Fruit fly (Drosophila melanogaster) whole organism, embryonic: Measurements from ENCODE around the gene Rm62.

Experiments used
- Ada2b ChIP-seq: fragments of 200-800 bp; sonication (Bioruptor generic); IDR thresholded peaks from 2 replicates; pipeline ENCODE4 v1.3.6; 2022; ENCODE audit warnings: missing biosample characterization, missing genetic modification characterization
- Adf1 ChIP-seq: fragments of 200-800 bp; sonication (Bioruptor generic); IDR thresholded peaks from 2 replicates; pipeline ENCODE4 v1.3.6; 2022; ENCODE audit warnings: missing biosample characterization, missing genetic modification characterization
- CG10462 ChIP-seq: fragments of 200-800 bp; sonication (Bioruptor generic); optimal IDR thresholded peaks from 2 replicates; lab custom pipeline; 2016; ENCODE audit warnings: missing biosample characterization, missing genetic modification characterization
- CG11504 ChIP-seq: fragments of 200-800 bp; sonication (Bioruptor generic); optimal IDR thresholded peaks from 3 replicates; lab custom pipeline; 2019; ENCODE audit warnings: missing biosample characterization, mild to moderate bottlenecking, missing genetic modification characterization, moderate library complexity
- CG12155 ChIP-seq: fragments of 200-800 bp; sonication (Bioruptor generic); optimal IDR thresholded peaks from 3 replicates; lab custom pipeline; 2016; ENCODE audit warnings: missing biosample characterization, missing genetic modification characterization
- CG12744 ChIP-seq: fragments of 200-800 bp; sonication (Bioruptor generic); optimal IDR thresholded peaks from 2 replicates; lab custom pipeline; 2016; ENCODE audit warnings: missing biosample characterization, missing genetic modification characterization
- CG13624 ChIP-seq: fragments of 200-800 bp; sonication (Bioruptor generic); optimal IDR thresholded peaks from 2 replicates; lab custom pipeline; 2016; ENCODE audit warnings: missing biosample characterization, missing genetic modification characterization
- CG15601 ChIP-seq: fragments of 200-800 bp; sonication (Bioruptor generic); optimal IDR thresholded peaks from 3 replicates; lab custom pipeline; 2019; ENCODE audit warnings: missing biosample characterization, mild to moderate bottlenecking, missing genetic modification characterization, moderate library complexity
- CG17361 ChIP-seq: fragments of 200-800 bp; sonication (Bioruptor generic); IDR thresholded peaks from 3 replicates; pipeline ENCODE4 v1.3.6; 2022; ENCODE audit warnings: missing biosample characterization, missing genetic modification characterization
- CG17829 ChIP-seq: fragments of 200-800 bp; optimal IDR thresholded peaks from 2 replicates; lab custom pipeline; 2019; ENCODE audit warnings: missing biosample characterization, mild to moderate bottlenecking, missing genetic modification characterization, moderate library complexity
- CG1832 ChIP-seq: fragments of 200-800 bp; sonication (Bioruptor generic); optimal IDR thresholded peaks from 2 replicates; lab custom pipeline; 2017; ENCODE audit warnings: missing biosample characterization, mild to moderate bottlenecking, missing genetic modification characterization, inconsistent platforms
- CG2116 ChIP-seq: fragments of 200-800 bp; sonication (Bioruptor generic); optimal IDR thresholded peaks from 3 replicates; lab custom pipeline; 2018; ENCODE audit warnings: missing biosample characterization, mild to moderate bottlenecking, missing genetic modification characterization
- CG3838 ChIP-seq: fragments of 200-800 bp; sonication (Bioruptor generic); optimal IDR thresholded peaks from 3 replicates; lab custom pipeline; 2016; ENCODE audit warnings: missing biosample characterization, missing genetic modification characterization
- CG42726 ChIP-seq: fragments of 200-800 bp; sonication (Bioruptor generic); IDR thresholded peaks from 2 replicates; pipeline ENCODE4 v1.3.6; 2022; ENCODE audit warnings: missing biosample characterization, missing genetic modification characterization; ENCODE audit not compliant: partially characterized antibody
- CG4617 ChIP-seq: fragments of 200-800 bp; sonication (Bioruptor generic); optimal IDR thresholded peaks from 3 replicates; lab custom pipeline; 2016; ENCODE audit warnings: missing biosample characterization, missing genetic modification characterization, borderline replicate concordance
- CG7271 ChIP-seq: fragments of 200-800 bp; sonication (Bioruptor generic); optimal IDR thresholded peaks from 2 replicates; lab custom pipeline; 2018; ENCODE audit warnings: missing biosample characterization, mild to moderate bottlenecking, missing genetic modification characterization, moderate library complexity
- CG7357 ChIP-seq: fragments of 200-800 bp; sonication (Bioruptor generic); IDR thresholded peaks from 3 replicates; pipeline ENCODE4 v1.3.6; 2022; ENCODE audit warnings: missing biosample characterization, missing genetic modification characterization
- CG9437 ChIP-seq: fragments of 200-800 bp; sonication (Bioruptor generic); optimal IDR thresholded peaks from 2 replicates; lab custom pipeline; 2018; ENCODE audit warnings: missing biosample characterization, mild to moderate bottlenecking, missing genetic modification characterization
- CTCF ChIP-seq: fragments of 200-800 bp; sonication (Bioruptor generic); optimal IDR thresholded peaks from 2 replicates; lab custom pipeline; 2017; ENCODE audit warnings: missing biosample characterization, mild to moderate bottlenecking, missing genetic modification characterization, moderate library complexity
- Chrac-16 ChIP-seq: fragments of 200-800 bp; sonication (Bioruptor generic); optimal IDR thresholded peaks from 3 replicates; lab custom pipeline; 2016; ENCODE audit warnings: missing biosample characterization, missing genetic modification characterization
- D ChIP-seq, 2 experiments: fragments of 200-800 bp in 1 of 2; fragments of >200 bp in 1 of 2; sonication (Bioruptor generic) in 1 of 2; optimal IDR thresholded peaks; 2 replicates in 1 of 2; 3 replicates in 1 of 2; lab custom pipeline; 2017; ENCODE audit warnings: mild to moderate bottlenecking in 1 of 2, missing biosample characterization in 1 of 2, missing genetic modification characterization in 1 of 2, missing genetic modification reagents in 1 of 2
- Doc2 ChIP-seq: fragments of 200-800 bp; sonication (Bioruptor generic); IDR thresholded peaks from 2 replicates; pipeline ENCODE4 v1.3.6; 2022; ENCODE audit warnings: missing biosample characterization, missing genetic modification characterization
- Dp ChIP-seq: fragments of 200-800 bp; sonication (Bioruptor generic); optimal IDR thresholded peaks from 2 replicates; lab custom pipeline; 2018; ENCODE audit warnings: missing biosample characterization, mild to moderate bottlenecking, missing genetic modification characterization, moderate library complexity
- Drgx ChIP-seq: fragments of 200-800 bp; sonication (Bioruptor generic); IDR thresholded peaks from 2 replicates; pipeline ENCODE4 v1.3.6; 2022; ENCODE audit warnings: missing biosample characterization, missing genetic modification characterization
- Hr3 ChIP-seq: fragments of 200-800 bp; sonication (Bioruptor generic); optimal IDR thresholded peaks from 3 replicates; lab custom pipeline; 2016; ENCODE audit warnings: missing biosample characterization, missing genetic modification characterization
- Hr39 ChIP-seq: fragments of >200 bp; optimal IDR thresholded peaks from 2 replicates; lab custom pipeline; 2017
- Mad ChIP-seq: fragments of 200-800 bp; sonication (Bioruptor generic); optimal IDR thresholded peaks from 2 replicates; lab custom pipeline; 2016; ENCODE audit warnings: missing biosample characterization, missing genetic modification characterization
- NC2α ChIP-seq: fragments of 200-800 bp; sonication (Bioruptor generic); optimal IDR thresholded peaks from 2 replicates; lab custom pipeline; 2016; ENCODE audit warnings: missing biosample characterization, missing genetic modification characterization
- Nf-YC ChIP-seq: fragments of 200-800 bp; optimal IDR thresholded peaks from 3 replicates; lab custom pipeline; 2019; ENCODE audit warnings: missing biosample characterization, mild to moderate bottlenecking, missing genetic modification characterization, moderate library complexity
- Oli ChIP-seq: fragments of 200-800 bp; sonication (Bioruptor generic); optimal IDR thresholded peaks from 2 replicates; lab custom pipeline; 2018; ENCODE audit warnings: missing biosample characterization, mild to moderate bottlenecking, missing genetic modification characterization, moderate library complexity
- Ssrp ChIP-seq: fragments of 200-800 bp; sonication (Bioruptor generic); optimal IDR thresholded peaks from 2 replicates; lab custom pipeline; 2018; ENCODE audit warnings: missing biosample characterization, mild to moderate bottlenecking, missing genetic modification characterization, moderate library complexity
- cad ChIP-seq: fragments of >200 bp; optimal IDR thresholded peaks from 2 replicates; lab custom pipeline; 2017; ENCODE audit warnings: missing biosample characterization, missing genetic modification characterization
- dan ChIP-seq: fragments of 200-800 bp; sonication (Bioruptor generic); IDR thresholded peaks from 2 replicates; pipeline ENCODE4 v1.3.6; 2022; ENCODE audit warnings: missing biosample characterization, missing genetic modification characterization
- emc ChIP-seq: fragments of 200-800 bp; sonication (Bioruptor generic); optimal IDR thresholded peaks from 2 replicates; lab custom pipeline; 2016; ENCODE audit warnings: missing biosample characterization, missing genetic modification characterization
- ftz-f1 ChIP-seq: fragments of 200-800 bp; sonication (Bioruptor generic); optimal IDR thresholded peaks from 2 replicates; lab custom pipeline; 2016; ENCODE audit warnings: missing biosample characterization, missing genetic modification characterization
- gfzf ChIP-seq: fragments of 200-800 bp; sonication (Bioruptor generic); optimal IDR thresholded peaks from 2 replicates; lab custom pipeline; 2016; ENCODE audit warnings: missing biosample characterization, mild to moderate bottlenecking, missing genetic modification characterization, moderate library complexity
- grn ChIP-seq: fragments of 200-800 bp; sonication (Bioruptor generic); optimal IDR thresholded peaks from 3 replicates; lab custom pipeline; 2017; ENCODE audit warnings: missing biosample characterization, missing genetic modification characterization
- her ChIP-seq: fragments of 200-800 bp; sonication (Bioruptor generic); optimal IDR thresholded peaks from 2 replicates; lab custom pipeline; 2016; ENCODE audit warnings: missing biosample characterization, missing genetic modification characterization
- lmd ChIP-seq: fragments of 200-800 bp; sonication (Bioruptor generic); IDR thresholded peaks from 2 replicates; pipeline ENCODE4 v1.3.6; 2022; ENCODE audit warnings: missing biosample characterization, missing genetic modification characterization
- phol ChIP-seq: fragments of 200-800 bp; sonication (Bioruptor generic); optimal IDR thresholded peaks from 3 replicates; lab custom pipeline; 2018; ENCODE audit warnings: missing biosample characterization, mild to moderate bottlenecking, missing genetic modification characterization, moderate library complexity
- prd ChIP-seq, 3 experiments: fragments of >200 bp in 2 of 3; fragments of 200-800 bp in 1 of 3; sonication (Bioruptor generic) in 1 of 3; optimal IDR thresholded peaks in 2 of 3; IDR thresholded peaks in 1 of 3; 2 replicates in 2 of 3; 3 replicates in 1 of 3; pipeline versions ENCODE4 v1.3.6 to Lab custom; 2017 to 2022; ENCODE audit warnings: missing biosample characterization in 1 of 3, missing genetic modification characterization in 1 of 3
- salm ChIP-seq: fragments of 200-800 bp; sonication (Bioruptor generic); optimal IDR thresholded peaks from 2 replicates; lab custom pipeline; 2018; ENCODE audit warnings: missing biosample characterization, mild to moderate bottlenecking, missing genetic modification characterization
- sc ChIP-seq, 3 experiments: fragments of >200 bp in 2 of 3; fragments of 200-800 bp in 1 of 3; sonication (Bioruptor generic) in 1 of 3; optimal IDR thresholded peaks; 2 replicates in 2 of 3; 3 replicates in 1 of 3; lab custom pipeline; 2017; ENCODE audit warnings: mild to moderate bottlenecking in 1 of 3, missing biosample characterization in 1 of 3, missing genetic modification characterization in 1 of 3, missing genetic modification reagents in 1 of 3
- shn ChIP-seq: fragments of 200-800 bp; sonication (Bioruptor generic); optimal IDR thresholded peaks from 3 replicates; lab custom pipeline; 2016; ENCODE audit warnings: missing biosample characterization, missing genetic modification characterization
- sisA ChIP-seq: fragments of 200-800 bp; sonication (Bioruptor generic); IDR thresholded peaks from 2 replicates; pipeline ENCODE4 v1.3.6; 2022; ENCODE audit warnings: missing biosample characterization, missing genetic modification characterization
- ssp ChIP-seq: fragments of 200-800 bp; sonication (Bioruptor generic); IDR thresholded peaks from 2 replicates; pipeline ENCODE4 v1.3.6; 2022; ENCODE audit warnings: missing biosample characterization, missing genetic modification characterization
- tap ChIP-seq: fragments of 200-800 bp; optimal IDR thresholded peaks from 3 replicates; lab custom pipeline; 2019; ENCODE audit warnings: missing biosample characterization, mild to moderate bottlenecking, missing genetic modification characterization, moderate library complexity
- tin ChIP-seq: fragments of 200-800 bp; sonication (Bioruptor generic); optimal IDR thresholded peaks from 3 replicates; lab custom pipeline; 2016; ENCODE audit warnings: missing biosample characterization, missing genetic modification characterization
- tll ChIP-seq, 2 experiments: fragments of 200-800 bp in 1 of 2; fragments of >200 bp in 1 of 2; sonication (Bioruptor generic) in 1 of 2; optimal IDR thresholded peaks; 2 replicates each; lab custom pipeline; 2017 to 2019; ENCODE audit warnings: missing biosample characterization in 2 of 2, missing genetic modification characterization in 2 of 2, mild to moderate bottlenecking in 1 of 2, moderate library complexity in 1 of 2
- tna ChIP-seq: fragments of 200-800 bp; sonication (Bioruptor generic); IDR thresholded peaks from 2 replicates; pipeline ENCODE4 v1.3.6; 2022; ENCODE audit warnings: missing biosample characterization, missing genetic modification characterization; ENCODE audit not compliant: partially characterized antibody
- tup ChIP-seq: fragments of 200-800 bp; sonication (Bioruptor generic); optimal IDR thresholded peaks from 2 replicates; lab custom pipeline; 2016; ENCODE audit warnings: missing biosample characterization, mild to moderate bottlenecking, missing genetic modification characterization, moderate library complexity

The Rm62 gene

dm6 chr3R:5998235-5998666, 10.1 kb downstream of the Rm62 start (continued):
- no peak for TF ChIP-seq sc (optimal IDR thresholded peaks at IDR 0.05; lab: Kevin White, UChicago)
- TF ChIP-seq sc (GFP tag; optimal IDR thresholded peaks at IDR 0.05; lab: Kevin White, UChicago) = no peak
- no peak for TF ChIP-seq CG3838 (GFP tag; lab: Kevin White, UChicago)
- no peak for TF ChIP-seq CG7271 (tag; lab: Kevin White, UChicago)
- TF ChIP-seq CG2116 (GFP tag; lab: Kevin White, UChicago) = peak; percentile 21
- peak; percentile 64 for TF ChIP-seq Ssrp
- TF ChIP-seq CG17829 = peak; percentile 46
- TF ChIP-seq Ada2b = peak; percentile 43; the same call in 1 of the 2 replicates
- TF ChIP-seq tna (GFP tag; lab: Robert Waterston, UW) = no peak
- peak; percentile 13 for TF ChIP-seq tin (GFP tag; lab: Kevin White, UChicago)
- TF ChIP-seq emc (GFP tag; lab: Kevin White, UChicago) = no peak
- peak; percentile 36 for TF ChIP-seq CG13624
- TF ChIP-seq CG4617 (GFP tag; lab: Kevin White, UChicago) = no peak
- peak; percentile 73 for TF ChIP-seq Oli
- TF ChIP-seq D (optimal IDR thresholded peaks at IDR 0.05; lab: Kevin White, UChicago) = no peak
- no peak for TF ChIP-seq D (GFP tag; optimal IDR thresholded peaks at IDR 0.05; lab: Kevin White, UChicago)
- TF ChIP-seq tll (GFP tag; optimal IDR thresholded peaks at IDR 0.05; lab: Kevin White, UChicago) = no peak
- TF ChIP-seq tup (GFP tag; lab: Kevin White, UChicago) = no peak
- TF ChIP-seq CG1832 (GFP tag; lab: Kevin White, UChicago) = no peak
- TF ChIP-seq Nf-YC (tag; lab: Kevin White, UChicago) = no peak
- peak; percentile 5 for TF ChIP-seq tap
- TF ChIP-seq Dp = no peak
- TF ChIP-seq Chrac-16 (GFP tag; lab: Kevin White, UChicago) = peak; percentile 18
- no peak for TF ChIP-seq CG15601 (tag; lab: Kevin White, UChicago)
- no peak for TF ChIP-seq CG10462 (GFP tag; lab: Kevin White, UChicago)
- TF ChIP-seq phol (tag; lab: Kevin White, UChicago) = peak; percentile 67
- TF ChIP-seq Drgx = no peak
- no peak for TF ChIP-seq salm (tag; lab: Kevin White, UChicago)
- TF ChIP-seq dan (GFP tag; lab: Robert Waterston, UW) = no peak
- no peak for TF ChIP-seq cad (GFP tag; lab: Kevin White, UChicago)
- no peak for TF ChIP-seq CG42726 (GFP tag; lab: Robert Waterston, UW)
- TF ChIP-seq grn (GFP tag; lab: Kevin White, UChicago) = no peak
- TF ChIP-seq shn (GFP tag; lab: Kevin White, UChicago) = peak; percentile 7
- TF ChIP-seq CG11504 (tag; lab: Kevin White, UChicago) = peak; percentile 61
- no peak for TF ChIP-seq her
- no peak for TF ChIP-seq ftz-f1 (GFP tag; lab: Kevin White, UChicago)
- no peak for TF ChIP-seq NC2α (GFP tag; lab: Kevin White, UChicago)
- no peak for TF ChIP-seq Hr39 (lab: Kevin White, UChicago)
- TF ChIP-seq CG12155 (GFP tag; lab: Kevin White, UChicago) = peak; percentile 26
- no peak for TF ChIP-seq CTCF (GFP tag; lab: Kevin White, UChicago)
- TF ChIP-seq gfzf (GFP tag; lab: Kevin White, UChicago) = no peak
- no peak for TF ChIP-seq CG12744
- peak; percentile 61; the same call in 2 of the 3 replicates for TF ChIP-seq CG17361
- no peak for TF ChIP-seq prd (optimal IDR thresholded peaks at IDR 0.05; lab: Kevin White, UChicago)
- TF ChIP-seq prd (GFP tag; IDR thresholded peaks at IDR 0.05; lab: Robert Waterston, UW) = peak; percentile 21; the same call in 1 of the 3 replicates
- no peak for TF ChIP-seq ssp
- no peak for TF ChIP-seq sisA (GFP tag; lab: Robert Waterston, UW)
- peak; percentile 66 for TF ChIP-seq CG9437 (GFP tag; lab: Kevin White, UChicago)
- TF ChIP-seq Mad (GFP tag; lab: Kevin White, UChicago) = peak; percentile 38
- TF ChIP-seq Hr3 (GFP tag; lab: Kevin White, UChicago) = peak; percentile 38
- no peak for TF ChIP-seq Doc2 (GFP tag; lab: Robert Waterston, UW)
- peak; percentile 51 for TF ChIP-seq lmd (GFP tag; lab: Robert Waterston, UW)
- TF ChIP-seq Adf1 (GFP tag; lab: Robert Waterston, UW) = no peak
- no peak for TF ChIP-seq CG7357
